Fruit fly (Drosophila melanogaster) whole organism, embryonic: ENCODE results near the gene CG43165.

Experiments
- ATbp ChIP-seq: fragments of 200-800 bp; sonication (Bioruptor generic); optimal IDR thresholded peaks from 2 replicates; lab custom pipeline; 2017; ENCODE audit warnings: missing biosample characterization, mild to moderate bottlenecking, missing genetic modification characterization, missing genetic modification reagents
- Abd-B ChIP-seq: fragments of 200-800 bp; sonication (Bioruptor generic); optimal IDR thresholded peaks from 2 replicates; lab custom pipeline; 2018; ENCODE audit warnings: missing biosample characterization, mild to moderate bottlenecking, missing genetic modification characterization, moderate library complexity
- CG10274 ChIP-seq: fragments of 200-800 bp; sonication (Bioruptor generic); optimal IDR thresholded peaks from 3 replicates; lab custom pipeline; 2017; ENCODE audit warnings: missing biosample characterization, mild to moderate bottlenecking, missing genetic modification characterization
- CG10543 ChIP-seq: fragments of 200-800 bp; sonication (Bioruptor generic); optimal IDR thresholded peaks from 3 replicates; lab custom pipeline; 2017; ENCODE audit warnings: missing biosample characterization, mild to moderate bottlenecking, missing genetic modification characterization, moderate library complexity
- CG11398 ChIP-seq: fragments of 200-800 bp; sonication (Bioruptor generic); optimal IDR thresholded peaks from 2 replicates; lab custom pipeline; 2016; ENCODE audit warnings: missing biosample characterization, missing genetic modification characterization
- CG12236 ChIP-seq: fragments of 200-800 bp; sonication (Bioruptor generic); optimal IDR thresholded peaks from 2 replicates; lab custom pipeline; 2016; ENCODE audit warnings: missing biosample characterization, missing genetic modification characterization
- CG12299 ChIP-seq: fragments of 200-800 bp; sonication (Bioruptor generic); optimal IDR thresholded peaks from 2 replicates; lab custom pipeline; 2018; ENCODE audit warnings: missing biosample characterization, mild to moderate bottlenecking, missing genetic modification characterization
- CG13894 ChIP-seq: fragments of 200-800 bp; sonication (Bioruptor generic); optimal IDR thresholded peaks from 3 replicates; lab custom pipeline; 2018; ENCODE audit warnings: missing biosample characterization, mild to moderate bottlenecking, missing genetic modification characterization, moderate library complexity
- CG14441 ChIP-seq: fragments of 200-800 bp; sonication (Bioruptor generic); IDR thresholded peaks from 2 replicates; pipeline ENCODE4 v1.3.6; 2022; ENCODE audit warnings: missing biosample characterization, missing genetic modification characterization
- CG15479 ChIP-seq: fragments of 200-800 bp; sonication (Bioruptor generic); optimal IDR thresholded peaks from 3 replicates; lab custom pipeline; 2019; ENCODE audit warnings: missing biosample characterization, mild to moderate bottlenecking, missing genetic modification characterization, moderate library complexity
- CG16779 ChIP-seq: fragments of 200-800 bp; sonication (Bioruptor generic); IDR thresholded peaks from 2 replicates; pipeline ENCODE4 v1.3.6; 2022; ENCODE audit warnings: missing biosample characterization, missing genetic modification characterization
- CG18619 ChIP-seq: fragments of 200-800 bp; sonication (Bioruptor generic); optimal IDR thresholded peaks from 3 replicates; lab custom pipeline; 2017; ENCODE audit warnings: missing biosample characterization, mild to moderate bottlenecking, missing genetic modification characterization
- CG2129 ChIP-seq: fragments of 200-800 bp; sonication (Bioruptor generic); IDR thresholded peaks from 2 replicates; pipeline ENCODE4 v1.3.6; 2022; ENCODE audit warnings: missing biosample characterization, missing genetic modification characterization; ENCODE audit not compliant: partially characterized antibody
- CG2678 ChIP-seq: fragments of 200-800 bp; sonication (Bioruptor generic); optimal IDR thresholded peaks from 3 replicates; lab custom pipeline; 2019; ENCODE audit warnings: missing biosample characterization, mild to moderate bottlenecking, missing genetic modification characterization, moderate library complexity
- CG3065 ChIP-seq: fragments of 200-800 bp; sonication (Bioruptor generic); optimal IDR thresholded peaks from 2 replicates; lab custom pipeline; 2016; ENCODE audit warnings: missing biosample characterization, missing genetic modification characterization
- CG3281 ChIP-seq: fragments of 200-800 bp; sonication (Bioruptor generic); optimal IDR thresholded peaks from 3 replicates; lab custom pipeline; 2017; ENCODE audit warnings: missing biosample characterization, mild to moderate bottlenecking, missing genetic modification characterization
- CG34376 ChIP-seq: fragments of 200-800 bp; sonication (Bioruptor generic); optimal IDR thresholded peaks from 2 replicates; lab custom pipeline; 2018; ENCODE audit warnings: missing biosample characterization, mild to moderate bottlenecking, missing genetic modification characterization
- CG6254 ChIP-seq: fragments of 200-800 bp; sonication (Bioruptor generic); optimal IDR thresholded peaks from 3 replicates; lab custom pipeline; 2017; ENCODE audit warnings: mild to moderate bottlenecking, missing biosample characterization, missing genetic modification reagents, missing genetic modification characterization
- CG7372 ChIP-seq: fragments of 200-800 bp; sonication (Bioruptor generic); IDR thresholded peaks from 2 replicates; pipeline ENCODE4 v1.3.6; 2022; ENCODE audit warnings: missing biosample characterization, missing genetic modification characterization
- CG7839 ChIP-seq: fragments of 200-800 bp; sonication (Bioruptor generic); optimal IDR thresholded peaks from 3 replicates; lab custom pipeline; 2018; ENCODE audit warnings: missing biosample characterization, mild to moderate bottlenecking, missing genetic modification characterization, moderate library complexity
- CG7963 ChIP-seq: fragments of 200-800 bp; sonication (Bioruptor generic); IDR thresholded peaks from 3 replicates; pipeline ENCODE4 v1.3.6; 2022; ENCODE audit warnings: missing biosample characterization, missing genetic modification characterization; ENCODE audit not compliant: partially characterized antibody
- CG8359 ChIP-seq: fragments of 200-800 bp; sonication (Bioruptor generic); optimal IDR thresholded peaks from 2 replicates; lab custom pipeline; 2017; ENCODE audit warnings: missing biosample characterization, mild to moderate bottlenecking, missing genetic modification characterization, borderline replicate concordance
- CG8924 ChIP-seq: fragments of 200-800 bp; optimal IDR thresholded peaks from 3 replicates; lab custom pipeline; 2019; ENCODE audit warnings: missing biosample characterization, mild to moderate bottlenecking, missing genetic modification characterization, moderate library complexity
- CG8944 ChIP-seq: fragments of 200-800 bp; sonication (Bioruptor generic); optimal IDR thresholded peaks from 3 replicates; lab custom pipeline; 2016; ENCODE audit warnings: missing biosample characterization, missing genetic modification characterization
- CG9817 ChIP-seq: fragments of 200-800 bp; sonication (Bioruptor generic); optimal IDR thresholded peaks from 2 replicates; lab custom pipeline; 2018; ENCODE audit warnings: missing biosample characterization, mild to moderate bottlenecking, missing genetic modification characterization, moderate library complexity
- Doc2 ChIP-seq: fragments of 200-800 bp; sonication (Bioruptor generic); IDR thresholded peaks from 2 replicates; pipeline ENCODE4 v1.3.6; 2022; ENCODE audit warnings: missing biosample characterization, missing genetic modification characterization
- Ets65A ChIP-seq: fragments of 200-800 bp; sonication (Bioruptor generic); peaks from one replicate; lab custom pipeline; 2016; ENCODE audit warnings: missing biosample characterization, missing genetic modification characterization
- HLHmδ ChIP-seq: fragments of 200-800 bp; sonication (Bioruptor generic); optimal IDR thresholded peaks from 2 replicates; lab custom pipeline; 2018; ENCODE audit warnings: missing biosample characterization, mild to moderate bottlenecking, missing genetic modification characterization, moderate library complexity
- HmgZ ChIP-seq: fragments of 200-800 bp; sonication (Bioruptor generic); optimal IDR thresholded peaks from 2 replicates; lab custom pipeline; 2018; ENCODE audit warnings: missing biosample characterization, mild to moderate bottlenecking, missing genetic modification characterization
- Hsf ChIP-seq: fragments of 200-800 bp; sonication (Bioruptor generic); optimal IDR thresholded peaks from 3 replicates; lab custom pipeline; 2016; ENCODE audit warnings: missing biosample characterization, missing genetic modification characterization
- Lim3 ChIP-seq: fragments of 200-800 bp; sonication (Bioruptor generic); IDR thresholded peaks from 2 replicates; pipeline ENCODE4 v1.3.6; 2022; ENCODE audit warnings: missing biosample characterization, missing genetic modification characterization
- Ptx1 ChIP-seq: fragments of 200-800 bp; sonication (Bioruptor generic); IDR thresholded peaks from 2 replicates; pipeline ENCODE4 v1.3.6; 2022; ENCODE audit warnings: missing biosample characterization, missing genetic modification characterization
- Ssrp ChIP-seq: fragments of 200-800 bp; sonication (Bioruptor generic); optimal IDR thresholded peaks from 2 replicates; lab custom pipeline; 2018; ENCODE audit warnings: missing biosample characterization, mild to moderate bottlenecking, missing genetic modification characterization, moderate library complexity
- TFAM ChIP-seq: fragments of 200-800 bp; sonication (Bioruptor generic); optimal IDR thresholded peaks from 2 replicates; lab custom pipeline; 2017; ENCODE audit warnings: missing biosample characterization, missing genetic modification characterization, inconsistent platforms
- Xbp1 ChIP-seq: fragments of 200-800 bp; sonication (Bioruptor generic); optimal IDR thresholded peaks from 3 replicates; lab custom pipeline; 2016; ENCODE audit warnings: missing biosample characterization, mild to moderate bottlenecking, missing genetic modification characterization
- btn ChIP-seq: fragments of 200-800 bp; sonication (Bioruptor generic); optimal IDR thresholded peaks from 2 replicates; lab custom pipeline; 2016; ENCODE audit warnings: missing biosample characterization, missing genetic modification characterization
- chif ChIP-seq, 2 experiments: fragments of 200-800 bp; sonication (Bioruptor generic); optimal IDR thresholded peaks; 3 replicates each; lab custom pipeline; 2016; ENCODE audit warnings: missing biosample characterization in 2 of 2, missing genetic modification characterization in 2 of 2
- dmrt99B ChIP-seq: fragments of 200-800 bp; sonication (Bioruptor generic); optimal IDR thresholded peaks from 2 replicates; lab custom pipeline; 2018; ENCODE audit warnings: missing biosample characterization, mild to moderate bottlenecking, missing genetic modification characterization, moderate library complexity
- gro ChIP-seq: fragments of 200-800 bp; sonication (Bioruptor generic); optimal IDR thresholded peaks from 2 replicates; lab custom pipeline; 2016; ENCODE audit warnings: missing biosample characterization, missing genetic modification characterization
- gsb ChIP-seq: fragments of 200-800 bp; sonication (Bioruptor generic); IDR thresholded peaks from 2 replicates; pipeline ENCODE4 v1.3.6; 2022; ENCODE audit warnings: missing biosample characterization, missing genetic modification characterization
- hkb ChIP-seq, 2 experiments: fragments of 200-800 bp in 1 of 2; fragments of >200 bp in 1 of 2; sonication (Bioruptor generic) in 1 of 2; IDR thresholded peaks in 1 of 2; optimal IDR thresholded peaks in 1 of 2; 2 replicates each; pipeline versions ENCODE4 v1.3.6 to Lab custom; 2017 to 2022; ENCODE audit warnings: missing biosample characterization in 1 of 2, missing genetic modification characterization in 1 of 2
- kay ChIP-seq: fragments of 200-800 bp; sonication (Bioruptor generic); optimal IDR thresholded peaks from 2 replicates; lab custom pipeline; 2016; ENCODE audit warnings: missing biosample characterization, missing genetic modification characterization
- mld ChIP-seq: fragments of 200-800 bp; sonication (Bioruptor generic); IDR thresholded peaks from 3 replicates; pipeline ENCODE4 v1.3.6; 2022; ENCODE audit warnings: missing biosample characterization, missing genetic modification characterization; ENCODE audit not compliant: partially characterized antibody
- pb ChIP-seq: fragments of 200-800 bp; sonication (Bioruptor generic); optimal IDR thresholded peaks from 3 replicates; lab custom pipeline; 2016; ENCODE audit warnings: missing biosample characterization, missing genetic modification characterization
- pzg ChIP-seq: fragments of 200-800 bp; sonication (Bioruptor generic); optimal IDR thresholded peaks from 3 replicates; lab custom pipeline; 2018; ENCODE audit warnings: missing biosample characterization, mild to moderate bottlenecking, missing genetic modification characterization, moderate library complexity
- shn ChIP-seq: fragments of 200-800 bp; sonication (Bioruptor generic); optimal IDR thresholded peaks from 3 replicates; lab custom pipeline; 2016; ENCODE audit warnings: missing biosample characterization, missing genetic modification characterization
- tll ChIP-seq, 2 experiments: fragments of 200-800 bp in 1 of 2; fragments of >200 bp in 1 of 2; sonication (Bioruptor generic) in 1 of 2; optimal IDR thresholded peaks; 2 replicates each; lab custom pipeline; 2017 to 2019; ENCODE audit warnings: missing biosample characterization in 2 of 2, missing genetic modification characterization in 2 of 2, mild to moderate bottlenecking in 1 of 2, moderate library complexity in 1 of 2
- usp ChIP-seq: fragments of >200 bp; optimal IDR thresholded peaks from 2 replicates; lab custom pipeline; 2017; ENCODE audit warnings: missing biosample characterization, missing genetic modification characterization
- vvl ChIP-seq: fragments of 200-800 bp; sonication (Bioruptor generic); IDR thresholded peaks from 2 replicates; pipeline ENCODE4 v1.3.6; 2022; ENCODE audit warnings: missing biosample characterization, missing genetic modification characterization
- wor ChIP-seq: fragments of 200-800 bp; sonication (Bioruptor generic); IDR thresholded peaks from 2 replicates; pipeline ENCODE4 v1.3.6; 2022; ENCODE audit warnings: missing biosample characterization, missing genetic modification characterization
- zfh1 ChIP-seq: fragments of 200-800 bp; sonication (Bioruptor generic); IDR thresholded peaks from 3 replicates; pipeline ENCODE4 v1.3.6; 2022; ENCODE audit warnings: missing biosample characterization, missing genetic modification characterization

CG43165 gene

DNA sequence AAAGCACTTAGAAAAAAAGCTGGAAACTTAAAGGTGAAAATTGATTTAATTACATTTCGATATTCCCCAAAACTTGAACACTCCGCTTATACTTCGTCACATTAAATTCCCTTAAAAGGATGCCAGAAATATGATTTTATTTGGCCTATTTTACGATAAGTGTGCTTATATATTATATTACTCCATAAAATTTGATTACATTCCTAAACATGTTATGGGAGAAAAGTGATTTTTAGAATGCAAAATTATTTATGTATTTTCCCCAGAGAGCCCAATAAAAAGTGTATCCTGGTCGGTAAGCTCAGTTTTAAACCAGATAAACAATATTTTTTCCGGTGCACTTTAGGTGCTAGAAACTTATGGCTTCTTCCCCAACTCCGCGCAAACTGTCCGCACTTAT lies 42.9 kb upstream of the CG43165 start (continued):
- TF ChIP-seq mld (GFP tag; lab: Robert Waterston, UW) (no peak), chif (GFP tag; optimal IDR thresholded peaks at IDR 0.05; lab: Kevin White, UChicago) (no peak), pb (GFP tag; lab: Kevin White, UChicago) (no peak), CG13894 (tag; lab: Kevin White, UChicago) (no peak), HmgZ (tag; lab: Kevin White, UChicago) (no peak), CG2129 (GFP tag; lab: Robert Waterston, UW) (no peak), CG3065 (GFP tag; lab: Kevin White, UChicago) (no peak), usp (GFP tag; lab: Kevin White, UChicago) (no peak), CG8944 (no peak), CG7963 (GFP tag; lab: Robert Waterston, UW) (no peak), shn (GFP tag; lab: Kevin White, UChicago) (no peak), CG15479 (GFP tag; lab: Kevin White, UChicago) (no peak), tll (GFP tag; optimal IDR thresholded peaks at IDR 0.05; lab: Kevin White, UChicago) (no peak), gsb (GFP tag; lab: Robert Waterston, UW) (no peak), hkb (optimal IDR thresholded peaks at IDR 0.05; lab: Kevin White, UChicago) (no peak), hkb (GFP tag; IDR thresholded peaks at IDR 0.05; lab: Robert Waterston, UW) (no peak), Ptx1 (no peak), TFAM (no peak), Doc2 (GFP tag; lab: Robert Waterston, UW) (no peak), Hsf (GFP tag; lab: Kevin White, UChicago) (no peak), btn (no peak), CG18619 (no peak), CG16779 (no peak), kay (GFP tag; lab: Kevin White, UChicago) (no peak), CG9817 (no peak), gro (GFP tag; lab: Kevin White, UChicago) (no peak), wor (GFP tag; lab: Robert Waterston, UW) (no peak), CG8924 (tag; lab: Kevin White, UChicago) (no peak), CG7372 (GFP tag; lab: Robert Waterston, UW) (no peak), CG3281 (GFP tag; lab: Kevin White, UChicago) (peak; percentile 37), CG14441 (GFP tag; lab: Robert Waterston, UW) (no peak), CG12299 (tag; lab: Kevin White, UChicago) (no peak), Xbp1 (GFP tag; lab: Kevin White, UChicago) (no peak), zfh1 (no peak), CG10543 (GFP tag; lab: Kevin White, UChicago) (no peak), Ets65A (GFP tag; lab: Kevin White, UChicago) (peak; percentile 15), Ssrp (tag; lab: Kevin White, UChicago) (no peak), dmrt99B (peak; percentile 30), ATbp (GFP tag; lab: Kevin White, UChicago) (no peak), Lim3 (GFP tag; lab: Robert Waterston, UW) (no peak), CG2678 (tag; lab: Kevin White, UChicago) (peak; percentile 51), CG6254 (GFP tag; lab: Kevin White, UChicago) (no peak), CG12236 (GFP tag; lab: Kevin White, UChicago) (no peak), CG11398 (no peak), HLHmδ (GFP tag; lab: Kevin White, UChicago) (no peak), CG7839 (tag; lab: Kevin White, UChicago) (peak; percentile 42), pzg (GFP tag; lab: Kevin White, UChicago) (no peak), Abd-B (GFP tag; lab: Kevin White, UChicago) (no peak), CG34376 (GFP tag; lab: Kevin White, UChicago) (no peak), CG10274 (no peak), CG8359 (GFP tag; lab: Kevin White, UChicago) (no peak), vvl (GFP tag; lab: Robert Waterston, UW) (no peak)
- TF ChIP-seq, all 482 proteins: peak for 23
